Fruit fly (Drosophila melanogaster) whole organism, embryonic: ENCODE results near the gene CG10621.

Experiments used
- CG11723 ChIP-seq: fragments of 200-800 bp; sonication (Bioruptor generic); optimal IDR thresholded peaks from 2 replicates; lab custom pipeline; 2017; ENCODE audit warnings: missing biosample characterization, mild to moderate bottlenecking, missing genetic modification characterization
- CG12104 ChIP-seq: fragments of 200-800 bp; sonication (Bioruptor generic); optimal IDR thresholded peaks from 3 replicates; lab custom pipeline; 2016; ENCODE audit warnings: missing biosample characterization, missing genetic modification characterization
- CG14441 ChIP-seq: fragments of 200-800 bp; sonication (Bioruptor generic); IDR thresholded peaks from 2 replicates; pipeline ENCODE4 v1.3.6; 2022; ENCODE audit warnings: missing biosample characterization, missing genetic modification characterization
- CG14667 ChIP-seq: fragments of 200-800 bp; sonication (Bioruptor generic); IDR thresholded peaks from 2 replicates; pipeline ENCODE4 v1.3.6; 2022; ENCODE audit warnings: missing biosample characterization, missing genetic modification characterization
- CG1603 ChIP-seq: fragments of 200-800 bp; sonication (Bioruptor generic); optimal IDR thresholded peaks from 2 replicates; lab custom pipeline; 2019; ENCODE audit warnings: missing biosample characterization, mild to moderate bottlenecking, missing genetic modification characterization, moderate library complexity
- CG17829 ChIP-seq: fragments of 200-800 bp; optimal IDR thresholded peaks from 2 replicates; lab custom pipeline; 2019; ENCODE audit warnings: missing biosample characterization, mild to moderate bottlenecking, missing genetic modification characterization, moderate library complexity
- CG17912 ChIP-seq: fragments of 200-800 bp; sonication (Bioruptor generic); optimal IDR thresholded peaks from 2 replicates; lab custom pipeline; 2018; ENCODE audit warnings: missing biosample characterization, mild to moderate bottlenecking, missing genetic modification characterization
- CG18599 ChIP-seq: fragments of 200-800 bp; sonication (Bioruptor generic); optimal IDR thresholded peaks from 3 replicates; lab custom pipeline; 2017; ENCODE audit warnings: missing biosample characterization, missing genetic modification characterization, mild to moderate bottlenecking, moderate library complexity, missing genetic modification reagents
- CG2202 ChIP-seq: fragments of 200-800 bp; sonication (Bioruptor generic); optimal IDR thresholded peaks from 2 replicates; lab custom pipeline; 2018; ENCODE audit warnings: missing biosample characterization, mild to moderate bottlenecking, missing genetic modification characterization
- CG30020 ChIP-seq: fragments of 200-800 bp; optimal IDR thresholded peaks from 2 replicates; lab custom pipeline; 2019; ENCODE audit warnings: missing biosample characterization, mild to moderate bottlenecking, missing genetic modification characterization, moderate library complexity
- CG3065 ChIP-seq: fragments of 200-800 bp; sonication (Bioruptor generic); optimal IDR thresholded peaks from 2 replicates; lab custom pipeline; 2016; ENCODE audit warnings: missing biosample characterization, missing genetic modification characterization
- CG3407 ChIP-seq: fragments of 200-800 bp; sonication (Bioruptor generic); optimal IDR thresholded peaks from 2 replicates; lab custom pipeline; 2018; ENCODE audit warnings: missing biosample characterization, mild to moderate bottlenecking, missing genetic modification characterization
- CG34224 ChIP-seq: fragments of 200-800 bp; sonication (Bioruptor generic); IDR thresholded peaks from 3 replicates; pipeline ENCODE4 v1.3.6; 2022; ENCODE audit warnings: missing biosample characterization, missing genetic modification characterization; ENCODE audit not compliant: partially characterized antibody
- CG7271 ChIP-seq: fragments of 200-800 bp; sonication (Bioruptor generic); optimal IDR thresholded peaks from 2 replicates; lab custom pipeline; 2018; ENCODE audit warnings: missing biosample characterization, mild to moderate bottlenecking, missing genetic modification characterization, moderate library complexity
- CG7987 ChIP-seq: fragments of 200-800 bp; sonication (Bioruptor generic); optimal IDR thresholded peaks from 2 replicates; lab custom pipeline; 2018; ENCODE audit warnings: missing biosample characterization, mild to moderate bottlenecking, missing genetic modification characterization, moderate library complexity
- CG8089 ChIP-seq: fragments of 200-800 bp; sonication (Bioruptor generic); optimal IDR thresholded peaks from 3 replicates; lab custom pipeline; 2016; ENCODE audit warnings: missing biosample characterization, missing genetic modification characterization
- CG9932 ChIP-seq: fragments of 200-800 bp; sonication (Bioruptor generic); IDR thresholded peaks from 2 replicates; pipeline ENCODE4 v1.3.6; 2022; ENCODE audit warnings: missing biosample characterization, missing genetic modification characterization
- CHES-1-like ChIP-seq: fragments of 200-800 bp; sonication (Bioruptor generic); optimal IDR thresholded peaks from 2 replicates; lab custom pipeline; 2016; ENCODE audit warnings: missing biosample characterization, missing genetic modification characterization
- D ChIP-seq, 2 experiments: fragments of 200-800 bp in 1 of 2; fragments of >200 bp in 1 of 2; sonication (Bioruptor generic) in 1 of 2; optimal IDR thresholded peaks; 2 replicates in 1 of 2; 3 replicates in 1 of 2; lab custom pipeline; 2017; ENCODE audit warnings: mild to moderate bottlenecking in 1 of 2, missing biosample characterization in 1 of 2, missing genetic modification characterization in 1 of 2, missing genetic modification reagents in 1 of 2
- Dad ChIP-seq: fragments of 200-800 bp; sonication (Bioruptor generic); optimal IDR thresholded peaks from 3 replicates; lab custom pipeline; 2016; ENCODE audit warnings: missing biosample characterization, missing genetic modification characterization
- Deaf1 ChIP-seq: fragments of 200-800 bp; optimal IDR thresholded peaks from 3 replicates; lab custom pipeline; 2019; ENCODE audit warnings: missing biosample characterization, mild to moderate bottlenecking, missing genetic modification characterization, moderate library complexity
- Doc2 ChIP-seq: fragments of 200-800 bp; sonication (Bioruptor generic); IDR thresholded peaks from 2 replicates; pipeline ENCODE4 v1.3.6; 2022; ENCODE audit warnings: missing biosample characterization, missing genetic modification characterization
- Gug ChIP-seq: fragments of 200-800 bp; sonication (Bioruptor generic); IDR thresholded peaks from 4 replicates; pipeline ENCODE4 v1.3.6; 2022; ENCODE audit warnings: missing biosample characterization, missing genetic modification characterization
- Hey ChIP-seq: fragments of 200-800 bp; sonication (Bioruptor generic); optimal IDR thresholded peaks from 3 replicates; lab custom pipeline; 2018; ENCODE audit warnings: missing biosample characterization, mild to moderate bottlenecking, missing genetic modification characterization
- Kr ChIP-seq: fragments of 200-800 bp; sonication (Bioruptor generic); optimal IDR thresholded peaks from 2 replicates; lab custom pipeline; 2017; ENCODE audit warnings: missing biosample characterization, mild to moderate bottlenecking, missing genetic modification characterization
- Lim3 ChIP-seq: fragments of 200-800 bp; sonication (Bioruptor generic); IDR thresholded peaks from 2 replicates; pipeline ENCODE4 v1.3.6; 2022; ENCODE audit warnings: missing biosample characterization, missing genetic modification characterization
- Mrtf ChIP-seq: fragments of 200-800 bp; sonication (Bioruptor generic); IDR thresholded peaks from 3 replicates; pipeline ENCODE4 v1.3.6; 2022; ENCODE audit warnings: missing biosample characterization, missing genetic modification characterization
- NFAT ChIP-seq: fragments of 200-800 bp; sonication (Bioruptor generic); IDR thresholded peaks from 2 replicates; pipeline ENCODE4 v1.3.6; 2022; ENCODE audit warnings: missing biosample characterization, missing genetic modification characterization
- Sry-δ ChIP-seq: fragments of 200-800 bp; sonication (Bioruptor generic); optimal IDR thresholded peaks from 2 replicates; lab custom pipeline; 2016; ENCODE audit warnings: missing biosample characterization, missing genetic modification characterization
- Xbp1 ChIP-seq: fragments of 200-800 bp; sonication (Bioruptor generic); optimal IDR thresholded peaks from 3 replicates; lab custom pipeline; 2016; ENCODE audit warnings: missing biosample characterization, mild to moderate bottlenecking, missing genetic modification characterization
- amos ChIP-seq: fragments of 200-800 bp; sonication (Bioruptor generic); IDR thresholded peaks from 2 replicates; pipeline ENCODE4 v1.3.6; 2022; ENCODE audit warnings: missing biosample characterization, missing genetic modification characterization; ENCODE audit not compliant: partially characterized antibody
- cg ChIP-seq: fragments of 200-800 bp; sonication (Bioruptor generic); optimal IDR thresholded peaks from 3 replicates; lab custom pipeline; 2019; ENCODE audit warnings: missing biosample characterization, mild to moderate bottlenecking, missing genetic modification characterization, moderate library complexity
- chm ChIP-seq: fragments of 200-800 bp; sonication (Bioruptor generic); IDR thresholded peaks from 2 replicates; pipeline ENCODE4 v1.3.6; 2022; ENCODE audit warnings: missing biosample characterization, missing genetic modification characterization
- da ChIP-seq: fragments of 200-800 bp; sonication (Bioruptor generic); optimal IDR thresholded peaks from 2 replicates; lab custom pipeline; 2016; ENCODE audit warnings: missing biosample characterization, missing genetic modification characterization
- dm ChIP-seq: fragments of 200-800 bp; sonication (Bioruptor generic); optimal IDR thresholded peaks from 3 replicates; lab custom pipeline; 2016; ENCODE audit warnings: missing biosample characterization, missing genetic modification characterization
- dmrt99B ChIP-seq: fragments of 200-800 bp; sonication (Bioruptor generic); optimal IDR thresholded peaks from 2 replicates; lab custom pipeline; 2018; ENCODE audit warnings: missing biosample characterization, mild to moderate bottlenecking, missing genetic modification characterization, moderate library complexity
- esg ChIP-seq: fragments of 200-800 bp; sonication (Bioruptor generic); conservative IDR thresholded peaks from 2 replicates; pipeline ENCODE4 v1.3.6; 2022; ENCODE audit warnings: missing biosample characterization, missing genetic modification characterization
- fd3F ChIP-seq: fragments of 200-800 bp; sonication (Bioruptor generic); optimal IDR thresholded peaks from 2 replicates; lab custom pipeline; 2018; ENCODE audit warnings: missing biosample characterization, mild to moderate bottlenecking, missing genetic modification characterization, moderate library complexity
- fru ChIP-seq: fragments of >200 bp; optimal IDR thresholded peaks from 2 replicates; lab custom pipeline; 2017
- grau ChIP-seq: fragments of 200-800 bp; optimal IDR thresholded peaks from 3 replicates; lab custom pipeline; 2019; ENCODE audit warnings: missing biosample characterization, mild to moderate bottlenecking, missing genetic modification characterization, moderate library complexity
- grn ChIP-seq: fragments of 200-800 bp; sonication (Bioruptor generic); optimal IDR thresholded peaks from 3 replicates; lab custom pipeline; 2017; ENCODE audit warnings: missing biosample characterization, missing genetic modification characterization
- gsb ChIP-seq: fragments of 200-800 bp; sonication (Bioruptor generic); IDR thresholded peaks from 2 replicates; pipeline ENCODE4 v1.3.6; 2022; ENCODE audit warnings: missing biosample characterization, missing genetic modification characterization
- gsb-n ChIP-seq: fragments of 200-800 bp; sonication (Bioruptor generic); optimal IDR thresholded peaks from 3 replicates; lab custom pipeline; 2018; ENCODE audit warnings: missing biosample characterization, mild to moderate bottlenecking, missing genetic modification characterization
- jing ChIP-seq: fragments of 200-800 bp; sonication (Bioruptor generic); optimal IDR thresholded peaks from 2 replicates; lab custom pipeline; 2018; ENCODE audit warnings: missing biosample characterization, mild to moderate bottlenecking, missing genetic modification characterization
- knrl ChIP-seq: fragments of 200-800 bp; sonication (Bioruptor generic); IDR thresholded peaks from 3 replicates; pipeline ENCODE4 v1.3.6; 2022; ENCODE audit warnings: missing biosample characterization, missing genetic modification characterization; ENCODE audit not compliant: partially characterized antibody
- rib ChIP-seq: fragments of 200-800 bp; sonication (Bioruptor generic); IDR thresholded peaks from 2 replicates; pipeline ENCODE4 v1.3.6; 2022; ENCODE audit warnings: missing biosample characterization, missing genetic modification characterization
- run ChIP-seq: fragments of 200-800 bp; sonication (Bioruptor generic); optimal IDR thresholded peaks from 3 replicates; lab custom pipeline; 2018; ENCODE audit warnings: missing biosample characterization, mild to moderate bottlenecking, missing genetic modification characterization
- shn ChIP-seq: fragments of 200-800 bp; sonication (Bioruptor generic); optimal IDR thresholded peaks from 3 replicates; lab custom pipeline; 2016; ENCODE audit warnings: missing biosample characterization, missing genetic modification characterization
- slp2 ChIP-seq: fragments of 200-800 bp; sonication (Bioruptor generic); optimal IDR thresholded peaks from 2 replicates; lab custom pipeline; 2016; ENCODE audit warnings: missing biosample characterization, missing genetic modification characterization
- sna ChIP-seq: fragments of 200-800 bp; sonication (Bioruptor generic); IDR thresholded peaks from 2 replicates; pipeline ENCODE4 v1.3.6; 2022; ENCODE audit warnings: missing biosample characterization, missing genetic modification characterization; ENCODE audit not compliant: partially characterized antibody
- tll ChIP-seq, 2 experiments: fragments of 200-800 bp in 1 of 2; fragments of >200 bp in 1 of 2; sonication (Bioruptor generic) in 1 of 2; optimal IDR thresholded peaks; 2 replicates each; lab custom pipeline; 2017 to 2019; ENCODE audit warnings: missing biosample characterization in 2 of 2, missing genetic modification characterization in 2 of 2, mild to moderate bottlenecking in 1 of 2, moderate library complexity in 1 of 2

Gene CG10621

dm6 chr2L:18966214-18966556, 12.0 kb upstream of the CG10621 start (continued):
- TF ChIP-seq amos (GFP tag; lab: Robert Waterston, UW) = no peak
- no peak for TF ChIP-seq CG34224 (GFP tag; lab: Robert Waterston, UW)
- TF ChIP-seq sna (GFP tag; lab: Robert Waterston, UW) = no peak
- TF ChIP-seq D (optimal IDR thresholded peaks at IDR 0.05; lab: Kevin White, UChicago) = no peak
- TF ChIP-seq D (GFP tag; optimal IDR thresholded peaks at IDR 0.05; lab: Kevin White, UChicago) = peak; percentile 46
- peak; percentile 87 for TF ChIP-seq esg (GFP tag; lab: Robert Waterston, UW)
- peak; percentile 75 for TF ChIP-seq CG17829 (tag; lab: Kevin White, UChicago)
- peak; percentile 76 for TF ChIP-seq dmrt99B (tag; lab: Kevin White, UChicago)
- TF ChIP-seq Dad (GFP tag; lab: Kevin White, UChicago) = peak; percentile 13
- TF ChIP-seq da = no peak
- TF ChIP-seq slp2 = peak; percentile 44
- TF ChIP-seq Lim3 (GFP tag; lab: Robert Waterston, UW) = no peak
- peak; percentile 89 for TF ChIP-seq NFAT (GFP tag; lab: Robert Waterston, UW)
- TF ChIP-seq jing (GFP tag; lab: Kevin White, UChicago) = no peak
- no peak for TF ChIP-seq grn (GFP tag; lab: Kevin White, UChicago)
- no peak for TF ChIP-seq cg (GFP tag; lab: Kevin White, UChicago)
- TF ChIP-seq Deaf1 (tag; lab: Kevin White, UChicago) = peak; percentile 61
- TF ChIP-seq chm (GFP tag; lab: Robert Waterston, UW) = peak; percentile 68; the same call in 1 of the 2 replicates
- no peak for TF ChIP-seq CG11723
- peak; percentile 62 for TF ChIP-seq CG7987
- peak; percentile 37 for TF ChIP-seq CG8089 (GFP tag; lab: Kevin White, UChicago)
- TF ChIP-seq dm = no peak
- TF ChIP-seq CG14667 = peak; percentile 80
- TF ChIP-seq Kr (GFP tag; lab: Kevin White, UChicago) = no peak
- TF ChIP-seq CG9932 (GFP tag; lab: Robert Waterston, UW) = peak; percentile 95
- TF ChIP-seq Mrtf = peak; percentile 82
- TF ChIP-seq grau (tag; lab: Kevin White, UChicago) = peak; percentile 88
- peak; percentile 97 for TF ChIP-seq rib (GFP tag; lab: Robert Waterston, UW)
- no peak for TF ChIP-seq fru (lab: Kevin White, UChicago)
- no peak for TF ChIP-seq CG17912 (GFP tag; lab: Kevin White, UChicago)
- no peak for TF ChIP-seq tll (GFP tag; optimal IDR thresholded peaks at IDR 0.05; lab: Kevin White, UChicago)
- TF ChIP-seq Sry-δ (GFP tag; lab: Kevin White, UChicago) = no peak
- TF ChIP-seq Gug = peak; percentile 81
- peak; percentile 46 for TF ChIP-seq CG7271 (tag; lab: Kevin White, UChicago)
- TF ChIP-seq gsb (GFP tag; lab: Robert Waterston, UW) = peak; percentile 91
- peak; percentile 69; the same call in 1 of the 2 replicates for TF ChIP-seq Doc2 (GFP tag; lab: Robert Waterston, UW)
- peak; percentile 93 for TF ChIP-seq CG18599 (GFP tag; lab: Kevin White, UChicago)
- TF ChIP-seq CHES-1-like (GFP tag; lab: Kevin White, UChicago) = no peak
- TF ChIP-seq CG30020 = no peak
- peak; percentile 89 for TF ChIP-seq CG14441
- no peak for TF ChIP-seq shn (GFP tag; lab: Kevin White, UChicago)
- TF ChIP-seq CG12104 = peak; percentile 54
- peak; percentile 73 for TF ChIP-seq Xbp1
- TF ChIP-seq CG3065 (GFP tag; lab: Kevin White, UChicago) = peak; percentile 21
- no peak for TF ChIP-seq knrl (GFP tag; lab: Robert Waterston, UW)
- peak; percentile 47 for TF ChIP-seq run (tag; lab: Kevin White, UChicago)
- no peak for TF ChIP-seq CG3407 (GFP tag; lab: Kevin White, UChicago)
- TF ChIP-seq CG1603 (tag; lab: Kevin White, UChicago) = no peak
- peak; percentile 19 for TF ChIP-seq gsb-n (tag; lab: Kevin White, UChicago)
- no peak for TF ChIP-seq Hey (tag; lab: Kevin White, UChicago)
- peak; percentile 75 for TF ChIP-seq fd3F (GFP tag; lab: Kevin White, UChicago)
- TF ChIP-seq CG2202 (tag; lab: Kevin White, UChicago) = no peak
